Fruit fly (Drosophila melanogaster): Measurements from ENCODE around the gene RpL7-like.

The RpL7-like gene

dm6 chr2L:12049133-12049532 is 7.0 kb upstream of the RpL7-like start, which contains the start of gene PLCXD:
PLCXD (plus strand) TSS chr2L:12049418.
- no peak for TF ChIP-seq CG17801 (GFP tag; optimal IDR thresholded peaks at IDR 0.05; ENCODE audit: partially characterized antibody)

dm6 chr2L:12053365-12053764 is 2.8 kb upstream of the RpL7-like start:
- no peak for TF ChIP-seq CG17801 (GFP tag; optimal IDR thresholded peaks at IDR 0.05; ENCODE audit: partially characterized antibody)

dm6 chr2L:12063035-12063434 is 6.9 kb downstream of the RpL7-like start, which contains the start of gene Rab3-GAP:
Rab3-GAP (minus strand) TSS chr2L:12063184.
- peak; percentile 19 for TF ChIP-seq CG17801 (GFP tag; optimal IDR thresholded peaks at IDR 0.05; ENCODE audit: partially characterized antibody)

- TF ChIP-seq CG17801 (GFP tag; optimal IDR thresholded peaks at IDR 0.05; ENCODE audit: partially characterized antibody), result no peak
Measured at dm6 chr2L:12065683-12066386, 9.7 kb downstream of the RpL7-like start.

- no peak for TF ChIP-seq CG17801 (GFP tag; optimal IDR thresholded peaks at IDR 0.05; ENCODE audit: partially characterized antibody)
Measured at dm6 chr2L:12066617-12067251, 10.6 kb downstream of the RpL7-like start, which contains the start of gene firl. firl (minus strand) TSS chr2L:12066775.

- TF ChIP-seq CG17801 (GFP tag; optimal IDR thresholded peaks at IDR 0.05; ENCODE audit: partially characterized antibody), result no peak
Measured at dm6 chr2L:12075850-12076249, 19.7 kb downstream of the RpL7-like start, which contains the start of gene CG14947. CG14947 (plus strand) TSS chr2L:12076100.

- no peak for TF ChIP-seq CG17801 (GFP tag; optimal IDR thresholded peaks at IDR 0.05; ENCODE audit: partially characterized antibody)
Measured at dm6 chr2L:12078123-12078658, 22.1 kb downstream of the RpL7-like start.

- TF ChIP-seq CG17801 (GFP tag; optimal IDR thresholded peaks at IDR 0.05; ENCODE audit: partially characterized antibody), result no peak
Measured at dm6 chr2L:12078695-12079094, 22.6 kb downstream of the RpL7-like start.

- no peak for TF ChIP-seq CG17801 (GFP tag; optimal IDR thresholded peaks at IDR 0.05; ENCODE audit: partially characterized antibody)
Measured at dm6 chr2L:12079827-12080381, 23.8 kb downstream of the RpL7-like start.

- no peak for TF ChIP-seq CG17801 (GFP tag; optimal IDR thresholded peaks at IDR 0.05; ENCODE audit: partially characterized antibody)
Measured at dm6 chr2L:12081118-12081665, 25.1 kb downstream of the RpL7-like start.

dm6 chr2L:12085010-12085409 is 28.9 kb downstream of the RpL7-like start:
- TF ChIP-seq CG17801 (GFP tag; optimal IDR thresholded peaks at IDR 0.05; ENCODE audit: partially characterized antibody), result no peak

- TF ChIP-seq CG17801 (GFP tag; optimal IDR thresholded peaks at IDR 0.05; ENCODE audit: partially characterized antibody), result no peak
Measured at dm6 chr2L:12085619-12086171, 29.6 kb downstream of the RpL7-like start, which contains the start of gene prd. prd (minus strand) TSS chr2L:12085827.

dm6 chr2L:12087442-12087841 is 31.3 kb downstream of the RpL7-like start:
- no peak for TF ChIP-seq CG17801 (GFP tag; optimal IDR thresholded peaks at IDR 0.05; ENCODE audit: partially characterized antibody)

- TF ChIP-seq CG17801 (GFP tag; optimal IDR thresholded peaks at IDR 0.05; ENCODE audit: partially characterized antibody), result no peak
Measured at dm6 chr2L:12089145-12089544, 33.0 kb downstream of the RpL7-like start.

dm6 chr2L:12091522-12091921 is 35.4 kb downstream of the RpL7-like start, which contains the start of gene Pex19:
Pex19 (plus strand) TSS chr2L:12091822.
- no peak for TF ChIP-seq CG17801 (GFP tag; optimal IDR thresholded peaks at IDR 0.05; ENCODE audit: partially characterized antibody)

Measured in ovary, adult (tissue).